Worm (Caenorhabditis elegans) whole organism, midembryonic: Measurements from ENCODE around the gene cyp-34A9.

Experiments
- T22C8.4 ChIP-seq: fragments of 200-800 bp; sonication (Bioruptor generic); IDR thresholded peaks from 2 replicates; pipeline ENCODE4 v1.3.6; 2022; ENCODE audit warnings: missing genetic modification characterization, missing compliant biosample characterization
- cog-1 ChIP-seq: sonication (generic microtip); optimal IDR thresholded peaks from 2 replicates; lab custom pipeline; 2016; ENCODE audit warnings: missing genetic modification characterization, missing compliant biosample characterization
- flt-1 ChIP-seq: fragments of 200-800 bp; sonication (Bioruptor generic); IDR thresholded peaks from 2 replicates; pipeline ENCODE4 v1.3.6; 2022; ENCODE audit warnings: missing genetic modification characterization, missing compliant biosample characterization
- klf-2 ChIP-seq: fragments of 200-800 bp; sonication (Bioruptor generic); conservative IDR thresholded peaks from 2 replicates; pipeline ENCODE4 v1.3.6; 2022; ENCODE audit warnings: missing genetic modification reagents, missing genetic modification characterization, missing compliant biosample characterization
- med-1 ChIP-seq: sonication (generic microtip); optimal IDR thresholded peaks from 2 replicates; lab custom pipeline; 2017; ENCODE audit warnings: missing genetic modification characterization, mild to moderate bottlenecking, missing compliant biosample characterization, antibody characterized with exemption, missing genetic modification reagents; ENCODE audit not compliant: insufficient read depth
- ref-1 ChIP-seq: fragments of 200-800 bp; sonication (Bioruptor generic); conservative IDR thresholded peaks from 2 replicates; pipeline ENCODE4 v1.3.6; 2022; ENCODE audit warnings: missing genetic modification reagents, missing genetic modification characterization, missing compliant biosample characterization
- tab-1 ChIP-seq: fragments of 200-800 bp; sonication (Bioruptor generic); IDR thresholded peaks from 2 replicates; pipeline ENCODE4 v1.3.6; 2022; ENCODE audit warnings: missing genetic modification characterization, missing compliant biosample characterization
- ztf-23 ChIP-seq: fragments of 200-800 bp; sonication (Bioruptor generic); IDR thresholded peaks from 2 replicates; pipeline ENCODE4 v1.3.6; 2022; ENCODE audit warnings: missing genetic modification reagents, missing genetic modification characterization, missing compliant biosample characterization
- ztf-29 ChIP-seq: fragments of 200-800 bp; sonication (Bioruptor generic); IDR thresholded peaks from 2 replicates; pipeline ENCODE4 v1.3.6; 2022; ENCODE audit warnings: missing genetic modification reagents, missing genetic modification characterization, missing compliant biosample characterization

The cyp-34A9 gene

ce11 chrV:3970410-3970809 lies at the start of gene cyp-34A9:
TSS of gene cyp-34A9 (minus strand) at chrV:3970540.
- no peak for TF ChIP-seq flt-1 (GFP tag; lab: Robert Waterston, UW)
- TF ChIP-seq ztf-29 (GFP tag; lab: Robert Waterston, UW) = no peak
- no peak for TF ChIP-seq tab-1 (GFP tag; lab: Robert Waterston, UW)
- no peak for TF ChIP-seq T22C8.4 (GFP tag; lab: Robert Waterston, UW)
- no peak for TF ChIP-seq ztf-23
- no peak for TF ChIP-seq ref-1 (GFP tag; lab: Robert Waterston, UW)
- no peak for TF ChIP-seq klf-2 (GFP tag; lab: Robert Waterston, UW)
- no peak for TF ChIP-seq med-1 (GFP tag; lab: Kevin White, UChicago)
- no peak for TF ChIP-seq cog-1 (tag; lab: Kevin White, UChicago)

ce11 chrV:4019188-4019587 lies 48.8 kb upstream of the cyp-34A9 start, which contains the start of gene K09D9.3:
TSS of gene K09D9.3 (plus strand) at chrV:4019488.
- no peak for TF ChIP-seq ztf-29 (GFP tag; lab: Robert Waterston, UW)
- no peak for TF ChIP-seq med-1 (GFP tag; lab: Kevin White, UChicago)
- no peak for TF ChIP-seq flt-1 (GFP tag; lab: Robert Waterston, UW)
- TF ChIP-seq T22C8.4 (GFP tag; lab: Robert Waterston, UW) = no peak
- TF ChIP-seq cog-1 (tag; lab: Kevin White, UChicago) = no peak
- TF ChIP-seq ztf-23 = no peak
- TF ChIP-seq tab-1 (GFP tag; lab: Robert Waterston, UW) = no peak
- TF ChIP-seq klf-2 (GFP tag; lab: Robert Waterston, UW) = no peak
- no peak for TF ChIP-seq ref-1 (GFP tag; lab: Robert Waterston, UW)

ce11 chrV:4018591-4018990 lies 48.3 kb upstream of the cyp-34A9 start:
- TF ChIP-seq ztf-29 (GFP tag; lab: Robert Waterston, UW) (no peak), flt-1 (GFP tag; lab: Robert Waterston, UW) (no peak), ref-1 (GFP tag; lab: Robert Waterston, UW) (no peak), T22C8.4 (GFP tag; lab: Robert Waterston, UW) (no peak), cog-1 (tag; lab: Kevin White, UChicago) (no peak)

- TF ChIP-seq ztf-29 (GFP tag; lab: Robert Waterston, UW) (no peak), flt-1 (GFP tag; lab: Robert Waterston, UW) (no peak), klf-2 (GFP tag; lab: Robert Waterston, UW) (no peak), tab-1 (GFP tag; lab: Robert Waterston, UW) (no peak), ref-1 (GFP tag; lab: Robert Waterston, UW) (no peak), med-1 (GFP tag; lab: Kevin White, UChicago) (no peak), ztf-23 (no peak), T22C8.4 (GFP tag; lab: Robert Waterston, UW) (no peak), cog-1 (tag; lab: Kevin White, UChicago) (no peak)
These were observed 46.4 kb upstream of the cyp-34A9 start, which contains the start of gene srw-89 for ce11 chrV:4016780-4017179. TSS of gene srw-89 (plus strand) at chrV:4017080.

- TF ChIP-seq tab-1 (GFP tag; lab: Robert Waterston, UW) = no peak
- no peak for TF ChIP-seq klf-2 (GFP tag; lab: Robert Waterston, UW)
- TF ChIP-seq med-1 (GFP tag; lab: Kevin White, UChicago) = no peak
- TF ChIP-seq T22C8.4 (GFP tag; lab: Robert Waterston, UW) = no peak
- TF ChIP-seq ztf-23 = no peak
- no peak for TF ChIP-seq ztf-29 (GFP tag; lab: Robert Waterston, UW)
- no peak for TF ChIP-seq cog-1 (tag; lab: Kevin White, UChicago)
- no peak for TF ChIP-seq flt-1 (GFP tag; lab: Robert Waterston, UW)
- no peak for TF ChIP-seq ref-1 (GFP tag; lab: Robert Waterston, UW)
These were observed 39.8 kb upstream of the cyp-34A9 start, which contains the start of gene srh-4 for ce11 chrV:4010170-4010569. TSS of gene srh-4 (plus strand) at chrV:4010470.

- TF ChIP-seq tab-1 (GFP tag; lab: Robert Waterston, UW) (no peak), T22C8.4 (GFP tag; lab: Robert Waterston, UW) (no peak), klf-2 (GFP tag; lab: Robert Waterston, UW) (no peak), flt-1 (GFP tag; lab: Robert Waterston, UW) (no peak), ref-1 (GFP tag; lab: Robert Waterston, UW) (no peak), med-1 (GFP tag; lab: Kevin White, UChicago) (no peak), cog-1 (tag; lab: Kevin White, UChicago) (no peak), ztf-29 (GFP tag; lab: Robert Waterston, UW) (no peak), ztf-23 (no peak)
These were observed 37.6 kb upstream of the cyp-34A9 start, which contains the start of gene srh-7 for ce11 chrV:4007927-4008326. TSS of gene srh-7 (plus strand) at chrV:4008227.

ce11 chrV:4005219-4005618 lies 34.9 kb upstream of the cyp-34A9 start, which contains the start of gene srh-8:
TSS of gene srh-8 (plus strand) at chrV:4005519.
- TF ChIP-seq tab-1 (GFP tag; lab: Robert Waterston, UW) (no peak), T22C8.4 (GFP tag; lab: Robert Waterston, UW) (no peak), cog-1 (tag; lab: Kevin White, UChicago) (no peak), ztf-23 (no peak), klf-2 (GFP tag; lab: Robert Waterston, UW) (no peak), ref-1 (GFP tag; lab: Robert Waterston, UW) (no peak), med-1 (GFP tag; lab: Kevin White, UChicago) (no peak), ztf-29 (GFP tag; lab: Robert Waterston, UW) (no peak), flt-1 (GFP tag; lab: Robert Waterston, UW) (no peak)

ce11 chrV:4004577-4004976 lies 34.2 kb upstream of the cyp-34A9 start:
- TF ChIP-seq ztf-23 (no peak), ref-1 (GFP tag; lab: Robert Waterston, UW) (no peak), flt-1 (GFP tag; lab: Robert Waterston, UW) (no peak), tab-1 (GFP tag; lab: Robert Waterston, UW) (no peak), ztf-29 (GFP tag; lab: Robert Waterston, UW) (no peak), med-1 (GFP tag; lab: Kevin White, UChicago) (no peak), T22C8.4 (GFP tag; lab: Robert Waterston, UW) (no peak), cog-1 (tag; lab: Kevin White, UChicago) (no peak), klf-2 (GFP tag; lab: Robert Waterston, UW) (no peak)

- no peak for TF ChIP-seq ztf-23
- no peak for TF ChIP-seq cog-1 (tag; lab: Kevin White, UChicago)
- no peak for TF ChIP-seq ztf-29 (GFP tag; lab: Robert Waterston, UW)
- TF ChIP-seq tab-1 (GFP tag; lab: Robert Waterston, UW) = no peak
- no peak for TF ChIP-seq ref-1 (GFP tag; lab: Robert Waterston, UW)
- TF ChIP-seq med-1 (GFP tag; lab: Kevin White, UChicago) = no peak
- TF ChIP-seq flt-1 (GFP tag; lab: Robert Waterston, UW) = no peak
- TF ChIP-seq klf-2 (GFP tag; lab: Robert Waterston, UW) = no peak
These were observed 25.5 kb upstream of the cyp-34A9 start, which contains the start of gene srx-62 for ce11 chrV:3995838-3996237. TSS of gene srx-62 (minus strand) at chrV:3995938.
